Fruit fly (Drosophila melanogaster) whole organism, embryonic: ENCODE data around the gene Doc2.

Experiments used
- Atf6 ChIP-seq: fragments of 200-800 bp; sonication (Bioruptor generic); IDR thresholded peaks from 2 replicates; pipeline ENCODE4 v1.3.6; 2022; ENCODE audit warnings: missing biosample characterization, missing genetic modification characterization
- Bdp1 ChIP-seq: fragments of 200-800 bp; sonication (Bioruptor generic); optimal IDR thresholded peaks from 3 replicates; lab custom pipeline; 2016; ENCODE audit warnings: missing biosample characterization, missing genetic modification characterization
- CG10209 ChIP-seq: fragments of 200-800 bp; sonication (Bioruptor generic); optimal IDR thresholded peaks from 3 replicates; lab custom pipeline; 2017; ENCODE audit warnings: missing biosample characterization, mild to moderate bottlenecking, missing genetic modification characterization, missing genetic modification reagents
- CG10321 ChIP-seq: fragments of 200-800 bp; sonication (Bioruptor generic); IDR thresholded peaks from 2 replicates; pipeline ENCODE4 v1.3.6; 2022; ENCODE audit warnings: missing biosample characterization, missing genetic modification characterization
- CG10654 ChIP-seq: fragments of 200-800 bp; sonication (Bioruptor generic); optimal IDR thresholded peaks from 2 replicates; lab custom pipeline; 2016; ENCODE audit warnings: missing biosample characterization, missing genetic modification characterization
- CG11398 ChIP-seq: fragments of 200-800 bp; sonication (Bioruptor generic); optimal IDR thresholded peaks from 2 replicates; lab custom pipeline; 2016; ENCODE audit warnings: missing biosample characterization, missing genetic modification characterization
- CG11723 ChIP-seq: fragments of 200-800 bp; sonication (Bioruptor generic); optimal IDR thresholded peaks from 2 replicates; lab custom pipeline; 2017; ENCODE audit warnings: missing biosample characterization, mild to moderate bottlenecking, missing genetic modification characterization
- CG12104 ChIP-seq: fragments of 200-800 bp; sonication (Bioruptor generic); optimal IDR thresholded peaks from 3 replicates; lab custom pipeline; 2016; ENCODE audit warnings: missing biosample characterization, missing genetic modification characterization
- CG12299 ChIP-seq: fragments of 200-800 bp; sonication (Bioruptor generic); optimal IDR thresholded peaks from 2 replicates; lab custom pipeline; 2018; ENCODE audit warnings: missing biosample characterization, mild to moderate bottlenecking, missing genetic modification characterization
- CG18764 ChIP-seq: fragments of 200-800 bp; sonication (Bioruptor generic); optimal IDR thresholded peaks from 3 replicates; lab custom pipeline; 2016; ENCODE audit warnings: missing biosample characterization, missing genetic modification characterization
- CG2116 ChIP-seq: fragments of 200-800 bp; sonication (Bioruptor generic); optimal IDR thresholded peaks from 3 replicates; lab custom pipeline; 2018; ENCODE audit warnings: missing biosample characterization, mild to moderate bottlenecking, missing genetic modification characterization
- CG2202 ChIP-seq: fragments of 200-800 bp; sonication (Bioruptor generic); optimal IDR thresholded peaks from 2 replicates; lab custom pipeline; 2018; ENCODE audit warnings: missing biosample characterization, mild to moderate bottlenecking, missing genetic modification characterization
- CG2875 ChIP-seq: fragments of 200-800 bp; sonication (Bioruptor generic); optimal IDR thresholded peaks from 2 replicates; lab custom pipeline; 2017; ENCODE audit warnings: missing biosample characterization, mild to moderate bottlenecking, missing genetic modification characterization, missing genetic modification reagents
- CG31441 ChIP-seq: fragments of 200-800 bp; sonication (Bioruptor generic); IDR thresholded peaks from 2 replicates; pipeline ENCODE4 v1.3.6; 2022; ENCODE audit warnings: missing biosample characterization, missing genetic modification characterization
- CG7963 ChIP-seq: fragments of 200-800 bp; sonication (Bioruptor generic); IDR thresholded peaks from 3 replicates; pipeline ENCODE4 v1.3.6; 2022; ENCODE audit warnings: missing biosample characterization, missing genetic modification characterization; ENCODE audit not compliant: partially characterized antibody
- CG8765 ChIP-seq: fragments of 200-800 bp; sonication (Bioruptor generic); IDR thresholded peaks from 2 replicates; pipeline ENCODE4 v1.3.6; 2022; ENCODE audit warnings: missing biosample characterization, missing genetic modification characterization
- Deaf1 ChIP-seq: fragments of 200-800 bp; optimal IDR thresholded peaks from 3 replicates; lab custom pipeline; 2019; ENCODE audit warnings: missing biosample characterization, mild to moderate bottlenecking, missing genetic modification characterization, moderate library complexity
- Dip3 ChIP-seq: fragments of 200-800 bp; sonication (Bioruptor generic); optimal IDR thresholded peaks from 3 replicates; lab custom pipeline; 2016; ENCODE audit warnings: missing biosample characterization, missing genetic modification characterization
- Gsc ChIP-seq: fragments of 200-800 bp; sonication (Bioruptor generic); IDR thresholded peaks from 2 replicates; pipeline ENCODE4 v1.3.6; 2022; ENCODE audit warnings: missing biosample characterization, missing genetic modification characterization
- Gug ChIP-seq: fragments of 200-800 bp; sonication (Bioruptor generic); IDR thresholded peaks from 4 replicates; pipeline ENCODE4 v1.3.6; 2022; ENCODE audit warnings: missing biosample characterization, missing genetic modification characterization
- HLH3B ChIP-seq: fragments of 200-800 bp; sonication (Bioruptor generic); IDR thresholded peaks from 2 replicates; pipeline ENCODE4 v1.3.6; 2022; ENCODE audit warnings: missing biosample characterization, missing genetic modification characterization
- HLH54F ChIP-seq: fragments of 200-800 bp; sonication (Bioruptor generic); optimal IDR thresholded peaks from 3 replicates; lab custom pipeline; 2016; ENCODE audit warnings: missing biosample characterization, missing genetic modification characterization
- Hr3 ChIP-seq: fragments of 200-800 bp; sonication (Bioruptor generic); optimal IDR thresholded peaks from 3 replicates; lab custom pipeline; 2016; ENCODE audit warnings: missing biosample characterization, missing genetic modification characterization
- Hr51 ChIP-seq, 2 experiments: fragments of 200-800 bp; sonication (Bioruptor generic); optimal IDR thresholded peaks; 2 replicates in 1 of 2; 3 replicates in 1 of 2; lab custom pipeline; 2016 to 2018; ENCODE audit warnings: missing biosample characterization in 2 of 2, missing genetic modification characterization in 2 of 2, mild to moderate bottlenecking in 1 of 2, moderate library complexity in 1 of 2
- Jarid2 ChIP-seq: fragments of 200-800 bp; sonication (Bioruptor generic); optimal IDR thresholded peaks from 3 replicates; lab custom pipeline; 2017; ENCODE audit warnings: mild to moderate bottlenecking, missing biosample characterization, missing genetic modification reagents, missing genetic modification characterization
- Max ChIP-seq: fragments of 200-800 bp; sonication (Bioruptor generic); optimal IDR thresholded peaks from 2 replicates; lab custom pipeline; 2016; ENCODE audit warnings: missing biosample characterization, mild to moderate bottlenecking, missing genetic modification characterization
- NC2α ChIP-seq: fragments of 200-800 bp; sonication (Bioruptor generic); optimal IDR thresholded peaks from 2 replicates; lab custom pipeline; 2016; ENCODE audit warnings: missing biosample characterization, missing genetic modification characterization
- NfI ChIP-seq: fragments of 200-800 bp; sonication (Bioruptor generic); optimal IDR thresholded peaks from 3 replicates; lab custom pipeline; 2018; ENCODE audit warnings: missing biosample characterization, mild to moderate bottlenecking, missing genetic modification characterization, moderate library complexity
- Rx ChIP-seq: fragments of 200-800 bp; sonication (Bioruptor generic); IDR thresholded peaks from 2 replicates; pipeline ENCODE4 v1.3.6; 2022; ENCODE audit warnings: missing biosample characterization, missing genetic modification characterization
- Sox102F ChIP-seq: fragments of 200-800 bp; sonication (Bioruptor generic); optimal IDR thresholded peaks from 2 replicates; lab custom pipeline; 2018; ENCODE audit warnings: missing biosample characterization, mild to moderate bottlenecking, missing genetic modification characterization, moderate library complexity
- bbx ChIP-seq: fragments of 200-800 bp; sonication (Bioruptor generic); IDR thresholded peaks from 2 replicates; pipeline ENCODE4 v1.3.6; 2022; ENCODE audit warnings: missing biosample characterization, missing genetic modification characterization; ENCODE audit not compliant: partially characterized antibody
- cas ChIP-seq: fragments of 200-800 bp; sonication (Bioruptor generic); IDR thresholded peaks from 2 replicates; pipeline ENCODE4 v1.3.6; 2022; ENCODE audit warnings: missing biosample characterization, missing genetic modification characterization
- crp ChIP-seq, 2 experiments: fragments of 200-800 bp; sonication (Bioruptor generic); optimal IDR thresholded peaks; 2 replicates in 1 of 2; 3 replicates in 1 of 2; lab custom pipeline; 2017; ENCODE audit warnings: missing biosample characterization in 2 of 2, missing genetic modification characterization in 2 of 2, mild to moderate bottlenecking in 1 of 2, moderate library complexity in 1 of 2
- danr ChIP-seq: fragments of 200-800 bp; sonication (Bioruptor generic); IDR thresholded peaks from 2 replicates; pipeline ENCODE4 v1.3.6; 2022; ENCODE audit warnings: missing biosample characterization, missing genetic modification characterization
- dimm ChIP-seq: fragments of 200-800 bp; sonication (Bioruptor generic); IDR thresholded peaks from 2 replicates; pipeline ENCODE4 v1.3.6; 2022; ENCODE audit warnings: missing biosample characterization, missing genetic modification characterization
- fd3F ChIP-seq: fragments of 200-800 bp; sonication (Bioruptor generic); optimal IDR thresholded peaks from 2 replicates; lab custom pipeline; 2018; ENCODE audit warnings: missing biosample characterization, mild to moderate bottlenecking, missing genetic modification characterization, moderate library complexity
- gcm ChIP-seq: fragments of 200-800 bp; sonication (Bioruptor generic); optimal IDR thresholded peaks from 2 replicates; lab custom pipeline; 2019; ENCODE audit warnings: missing biosample characterization, mild to moderate bottlenecking, missing genetic modification characterization, moderate library complexity
- gsb ChIP-seq: fragments of 200-800 bp; sonication (Bioruptor generic); IDR thresholded peaks from 2 replicates; pipeline ENCODE4 v1.3.6; 2022; ENCODE audit warnings: missing biosample characterization, missing genetic modification characterization
- h ChIP-seq: fragments of >200 bp; optimal IDR thresholded peaks from 2 replicates; lab custom pipeline; 2017
- kah ChIP-seq: fragments of 200-800 bp; sonication (Bioruptor generic); optimal IDR thresholded peaks from 2 replicates; lab custom pipeline; 2018; ENCODE audit warnings: missing biosample characterization, mild to moderate bottlenecking, missing genetic modification characterization
- kay ChIP-seq: fragments of 200-800 bp; sonication (Bioruptor generic); optimal IDR thresholded peaks from 2 replicates; lab custom pipeline; 2016; ENCODE audit warnings: missing biosample characterization, missing genetic modification characterization
- luna ChIP-seq: fragments of 200-800 bp; sonication (Bioruptor generic); optimal IDR thresholded peaks from 2 replicates; lab custom pipeline; 2016; ENCODE audit warnings: missing biosample characterization, missing genetic modification characterization
- mld ChIP-seq: fragments of 200-800 bp; sonication (Bioruptor generic); IDR thresholded peaks from 3 replicates; pipeline ENCODE4 v1.3.6; 2022; ENCODE audit warnings: missing biosample characterization, missing genetic modification characterization; ENCODE audit not compliant: partially characterized antibody
- nau ChIP-seq: fragments of 200-800 bp; sonication (Bioruptor generic); optimal IDR thresholded peaks from 3 replicates; lab custom pipeline; 2017; ENCODE audit warnings: missing biosample characterization, mild to moderate bottlenecking, missing genetic modification characterization, missing genetic modification reagents
- psq ChIP-seq: fragments of 200-800 bp; sonication (Bioruptor generic); optimal IDR thresholded peaks from 2 replicates; lab custom pipeline; 2017; ENCODE audit warnings: missing biosample characterization, missing genetic modification characterization
- run ChIP-seq: fragments of 200-800 bp; sonication (Bioruptor generic); optimal IDR thresholded peaks from 3 replicates; lab custom pipeline; 2018; ENCODE audit warnings: missing biosample characterization, mild to moderate bottlenecking, missing genetic modification characterization
- salm ChIP-seq: fragments of 200-800 bp; sonication (Bioruptor generic); optimal IDR thresholded peaks from 2 replicates; lab custom pipeline; 2018; ENCODE audit warnings: missing biosample characterization, mild to moderate bottlenecking, missing genetic modification characterization
- schlank ChIP-seq: fragments of 200-800 bp; sonication (Bioruptor generic); optimal IDR thresholded peaks from 2 replicates; lab custom pipeline; 2018; ENCODE audit warnings: missing biosample characterization, mild to moderate bottlenecking, missing genetic modification characterization
- toy ChIP-seq: fragments of 200-800 bp; sonication (Bioruptor generic); IDR thresholded peaks from 2 replicates; pipeline ENCODE4 v1.3.6; 2022; ENCODE audit warnings: missing biosample characterization, missing genetic modification characterization
- unpg ChIP-seq: fragments of 200-800 bp; sonication (Bioruptor generic); optimal IDR thresholded peaks from 3 replicates; lab custom pipeline; 2018; ENCODE audit warnings: missing biosample characterization, mild to moderate bottlenecking, missing genetic modification characterization, moderate library complexity
- usp ChIP-seq: fragments of >200 bp; optimal IDR thresholded peaks from 2 replicates; lab custom pipeline; 2017; ENCODE audit warnings: missing biosample characterization, missing genetic modification characterization

Gene Doc2

dm6 chr3L:8985848-8986320 lies 33.2 kb downstream of the Doc2 start, which contains the start of gene Galk (continued):
- TF ChIP-seq crp (GFP tag; optimal IDR thresholded peaks at IDR 0.05; lab: Kevin White, UChicago) (no peak), Jarid2 (GFP tag; lab: Kevin White, UChicago) (peak; percentile 56), CG11398 (GFP tag; lab: Kevin White, UChicago) (peak; percentile 60), nau (GFP tag; lab: Kevin White, UChicago) (no peak), cas (peak; percentile 31; the same call in 1 of the 2 replicates), psq (GFP tag; lab: Kevin White, UChicago) (no peak), bbx (GFP tag; lab: Robert Waterston, UW) (no peak), Rx (GFP tag; lab: Robert Waterston, UW) (peak; percentile 14; the same call in 1 of the 2 replicates), CG11723 (no peak), danr (GFP tag; lab: Robert Waterston, UW) (peak; percentile 28; the same call in 1 of the 2 replicates), Bdp1 (no peak), toy (GFP tag; lab: Robert Waterston, UW) (no peak), CG7963 (GFP tag; lab: Robert Waterston, UW) (no peak), Gug (GFP tag; lab: Robert Waterston, UW) (peak; percentile 84; the same call in 3 of the 4 replicates), HLH54F (GFP tag; lab: Kevin White, UChicago) (peak; percentile 56), CG12299 (tag; lab: Kevin White, UChicago) (peak; percentile 48), HLH3B (GFP tag; lab: Robert Waterston, UW) (peak; percentile 31; the same call in 1 of the 2 replicates), run (tag; lab: Kevin White, UChicago) (peak; percentile 60), dimm (GFP tag; lab: Robert Waterston, UW) (0 out of 2 replicates have a peak, but pooled peaks have one; percentile 8), gsb (GFP tag; lab: Robert Waterston, UW) (peak; percentile 75), Hr3 (GFP tag; lab: Kevin White, UChicago) (peak; percentile 45), CG10321 (no peak), unpg (GFP tag; lab: Kevin White, UChicago) (peak; percentile 48), schlank (tag; lab: Kevin White, UChicago) (peak; percentile 25), CG10209 (GFP tag; lab: Kevin White, UChicago) (peak; percentile 58), usp (GFP tag; lab: Kevin White, UChicago) (no peak), salm (tag; lab: Kevin White, UChicago) (peak; percentile 65), fd3F (peak; percentile 24), h (lab: Kevin White, UChicago) (no peak), Sox102F (GFP tag; lab: Kevin White, UChicago) (no peak), Dip3 (GFP tag; lab: Kevin White, UChicago) (peak; percentile 43), CG10654 (peak; percentile 22), Gsc (GFP tag; lab: Robert Waterston, UW) (no peak), CG8765 (GFP tag; lab: Robert Waterston, UW) (no peak), Deaf1 (no peak), mld (GFP tag; lab: Robert Waterston, UW) (no peak), CG2116 (GFP tag; lab: Kevin White, UChicago) (no peak), Hr51 (GFP tag; optimal IDR thresholded peaks at IDR 0.05; lab: Kevin White, UChicago) (peak in 1 of 2 experiments; percentile 25), NfI (peak; percentile 56), CG18764 (GFP tag; lab: Kevin White, UChicago) (no peak), CG31441 (0 out of 2 replicates have a peak, but pooled peaks have one; percentile 27), gcm (GFP tag; lab: Kevin White, UChicago) (peak; percentile 44), Max (GFP tag; lab: Kevin White, UChicago) (no peak), Atf6 (GFP tag; lab: Robert Waterston, UW) (peak; percentile 75), luna (GFP tag; lab: Kevin White, UChicago) (peak; percentile 24), kay (no peak), CG2875 (GFP tag; lab: Kevin White, UChicago) (no peak), CG2202 (no peak), kah (GFP tag; lab: Kevin White, UChicago) (peak; percentile 30), CG12104 (GFP tag; lab: Kevin White, UChicago) (no peak), NC2α (GFP tag; lab: Kevin White, UChicago) (no peak)
